Worm (Caenorhabditis elegans) whole organism, L2 larva: ENCODE measurements around the gene ZK1320.11.

Experiments used
- C34F6.9 ChIP-seq: fragments of 150-350 bp; optimal IDR thresholded peaks from 2 replicates; lab custom pipeline; 2014; ENCODE audit warnings: missing biosample characterization, missing genetic modification characterization
- F13H6.1 ChIP-seq: sonication (generic microtip); optimal IDR thresholded peaks from 2 replicates; lab custom pipeline; 2016; ENCODE audit warnings: missing genetic modification characterization, missing compliant biosample characterization
- R02D3.7 ChIP-seq: fragments of 150-350 bp; optimal IDR thresholded peaks from 2 replicates; lab custom pipeline; 2014; ENCODE audit warnings: missing biosample characterization, missing genetic modification characterization
- Y55F3AM.14 ChIP-seq: fragments of 200-800 bp; sonication (Bioruptor generic); optimal IDR thresholded peaks from 2 replicates; lab custom pipeline; 2018; ENCODE audit warnings: mild to moderate bottlenecking, missing genetic modification characterization, missing compliant biosample characterization
- ZK546.5 ChIP-seq: sonication (generic microtip); optimal IDR thresholded peaks from 2 replicates; lab custom pipeline; 2017; ENCODE audit warnings: missing biosample characterization, missing genetic modification characterization
- alr-1 ChIP-seq: fragments of 150-350 bp; optimal IDR thresholded peaks from 2 replicates; lab custom pipeline; 2014; ENCODE audit warnings: missing biosample characterization, missing genetic modification characterization
- aly-2 ChIP-seq: fragments of 150-350 bp; optimal IDR thresholded peaks from 2 replicates; lab custom pipeline; 2014; ENCODE audit warnings: missing biosample characterization, missing genetic modification characterization
- ama-1 ChIP-seq: fragments of 150-350 bp; optimal IDR thresholded peaks from 2 replicates; lab custom pipeline; 2018; ENCODE audit warnings: inconsistent platforms
- blmp-1 ChIP-seq: sonication (generic microtip); optimal IDR thresholded peaks from 2 replicates; lab custom pipeline; 2017; ENCODE audit warnings: missing genetic modification characterization, mild to moderate bottlenecking, missing compliant biosample characterization, antibody characterized with exemption, moderate library complexity; ENCODE audit not compliant: insufficient read depth
- ceh-16 ChIP-seq: fragments of 150-350 bp; optimal IDR thresholded peaks from 2 replicates; lab custom pipeline; 2014; ENCODE audit warnings: missing biosample characterization, missing genetic modification characterization
- ceh-82 ChIP-seq: fragments of 150-350 bp; optimal IDR thresholded peaks from 2 replicates; lab custom pipeline; 2014; ENCODE audit warnings: missing biosample characterization, missing genetic modification characterization
- crh-2 ChIP-seq: sonication (generic microtip); optimal IDR thresholded peaks from 2 replicates; lab custom pipeline; 2017; ENCODE audit warnings: missing biosample characterization, missing genetic modification characterization
- dmd-4 ChIP-seq: sonication (generic microtip); optimal IDR thresholded peaks from 2 replicates; lab custom pipeline; 2017; ENCODE audit warnings: missing biosample characterization, missing genetic modification characterization
- egl-27 ChIP-seq: sonication (generic microtip); optimal IDR thresholded peaks from 3 replicates; lab custom pipeline; 2017; ENCODE audit warnings: missing biosample characterization, missing genetic modification reagents, missing genetic modification characterization
- elt-1 ChIP-seq: fragments of 150-350 bp; optimal IDR thresholded peaks from 2 replicates; lab custom pipeline; 2014; ENCODE audit warnings: missing biosample characterization, missing genetic modification characterization
- elt-3 ChIP-seq: sonication (generic microtip); optimal IDR thresholded peaks from 2 replicates; lab custom pipeline; 2017; ENCODE audit warnings: missing biosample characterization, missing genetic modification characterization
- fos-1 ChIP-seq: fragments of 150-350 bp; optimal IDR thresholded peaks from 2 replicates; lab custom pipeline; 2014; ENCODE audit warnings: missing biosample characterization, missing genetic modification characterization
- gmeb-1 ChIP-seq: fragments of 150-350 bp; optimal IDR thresholded peaks from 2 replicates; lab custom pipeline; 2014; ENCODE audit warnings: missing biosample characterization, missing genetic modification characterization
- lin-11 ChIP-seq: fragments of 150-350 bp; sonication (generic microtip); optimal IDR thresholded peaks from 2 replicates; lab custom pipeline; 2014; ENCODE audit warnings: missing biosample characterization, missing genetic modification characterization, inconsistent platforms, mixed read lengths
- lin-13 ChIP-seq: fragments of 150-350 bp; optimal IDR thresholded peaks from 2 replicates; lab custom pipeline; 2014; ENCODE audit warnings: missing biosample characterization, missing genetic modification reagents, missing genetic modification characterization
- lin-39 ChIP-seq: fragments of 150-350 bp; optimal IDR thresholded peaks from 2 replicates; lab custom pipeline; 2014; ENCODE audit warnings: missing biosample characterization, missing genetic modification reagents, missing genetic modification characterization
- lsy-2 ChIP-seq, 2 experiments: fragments of 150-350 bp in 1 of 2; sonication (generic microtip) in 1 of 2; optimal IDR thresholded peaks; 2 replicates each; lab custom pipeline; 2014 to 2017; ENCODE audit warnings: missing biosample characterization in 2 of 2, missing genetic modification characterization in 2 of 2
- mab-5 ChIP-seq: fragments of 150-350 bp; optimal IDR thresholded peaks from 2 replicates; lab custom pipeline; 2014; ENCODE audit warnings: missing biosample characterization, missing genetic modification characterization
- mbf-1 ChIP-seq: sonication (generic microtip); optimal IDR thresholded peaks from 2 replicates; lab custom pipeline; 2017; ENCODE audit warnings: missing biosample characterization, missing genetic modification characterization
- mdl-1 ChIP-seq, 2 experiments: fragments of 150-350 bp in 1 of 2; sonication (generic microtip) in 1 of 2; optimal IDR thresholded peaks; 2 replicates each; lab custom pipeline; 2017; ENCODE audit warnings: missing biosample characterization in 2 of 2, missing genetic modification characterization in 2 of 2
- nhr-10 ChIP-seq: sonication (generic microtip); optimal IDR thresholded peaks from 2 replicates; lab custom pipeline; 2017; ENCODE audit warnings: missing biosample characterization, missing genetic modification characterization
- nhr-11 ChIP-seq: fragments of 150-350 bp; optimal IDR thresholded peaks from 2 replicates; lab custom pipeline; 2014; ENCODE audit warnings: missing biosample characterization, missing genetic modification characterization
- nhr-12 ChIP-seq: fragments of 150-350 bp; optimal IDR thresholded peaks from 2 replicates; lab custom pipeline; 2014; ENCODE audit warnings: missing biosample characterization, missing genetic modification characterization
- nhr-129 ChIP-seq: fragments of 150-350 bp; optimal IDR thresholded peaks from 2 replicates; lab custom pipeline; 2014; ENCODE audit warnings: missing biosample characterization, missing genetic modification characterization
- nhr-21 ChIP-seq: fragments of 150-350 bp; optimal IDR thresholded peaks from 2 replicates; lab custom pipeline; 2014; ENCODE audit warnings: missing biosample characterization, missing genetic modification characterization
- nhr-23 ChIP-seq: fragments of 150-350 bp; optimal IDR thresholded peaks from 2 replicates; lab custom pipeline; 2014; ENCODE audit warnings: missing biosample characterization, missing genetic modification reagents, missing genetic modification characterization
- nhr-237 ChIP-seq: fragments of 150-350 bp; optimal IDR thresholded peaks from 2 replicates; lab custom pipeline; 2014; ENCODE audit warnings: missing biosample characterization, missing genetic modification characterization
- nhr-25 ChIP-seq: fragments of 150-350 bp; sonication (generic microtip); optimal IDR thresholded peaks from 3 replicates; lab custom pipeline; 2014; ENCODE audit warnings: missing biosample characterization, missing genetic modification characterization
- nhr-6 ChIP-seq: fragments of 150-350 bp; optimal IDR thresholded peaks from 2 replicates; lab custom pipeline; 2014; ENCODE audit warnings: missing biosample characterization, missing genetic modification characterization
- nhr-77 ChIP-seq: fragments of 150-350 bp; optimal IDR thresholded peaks from 2 replicates; lab custom pipeline; 2014; ENCODE audit warnings: missing biosample characterization, missing genetic modification characterization
- peb-1 ChIP-seq: fragments of 150-350 bp; optimal IDR thresholded peaks from 2 replicates; lab custom pipeline; 2014; ENCODE audit warnings: missing biosample characterization, missing genetic modification characterization
- sem-4 ChIP-seq: fragments of 150-350 bp; optimal IDR thresholded peaks from 2 replicates; lab custom pipeline; 2014; ENCODE audit warnings: missing biosample characterization, missing genetic modification reagents, missing genetic modification characterization
- skn-1 ChIP-seq: sonication (generic microtip); optimal IDR thresholded peaks from 2 replicates; lab custom pipeline; 2017; ENCODE audit warnings: missing biosample characterization, missing genetic modification characterization
- sma-3 ChIP-seq: sonication (generic microtip); optimal IDR thresholded peaks from 2 replicates; lab custom pipeline; 2016; ENCODE audit warnings: missing genetic modification reagents, missing genetic modification characterization, missing compliant biosample characterization
- sma-9 ChIP-seq, 2 experiments: fragments of 150-350 bp in 1 of 2; sonication (generic microtip) in 1 of 2; optimal IDR thresholded peaks; 2 replicates each; lab custom pipeline; 2014 to 2016; ENCODE audit warnings: missing genetic modification characterization in 2 of 2, mild to moderate bottlenecking in 1 of 2, missing biosample characterization in 1 of 2, missing compliant biosample characterization in 1 of 2, missing genetic modification reagents in 1 of 2, moderate library complexity in 1 of 2
- snpc-4 ChIP-seq: fragments of 150-350 bp; optimal IDR thresholded peaks from 2 replicates; lab custom pipeline; 2014; ENCODE audit warnings: missing biosample characterization, missing genetic modification characterization
- unc-39 ChIP-seq: fragments of 150-350 bp; optimal IDR thresholded peaks from 2 replicates; lab custom pipeline; 2014; ENCODE audit warnings: missing biosample characterization, missing genetic modification characterization
- unc-55 ChIP-seq: fragments of 150-350 bp; sonication (generic microtip); optimal IDR thresholded peaks from 3 replicates; lab custom pipeline; 2014; ENCODE audit warnings: missing biosample characterization, missing genetic modification reagents, missing genetic modification characterization
- unc-62 ChIP-seq: fragments of 150-350 bp; optimal IDR thresholded peaks from 2 replicates; lab custom pipeline; 2014; ENCODE audit warnings: missing biosample characterization, missing genetic modification reagents, missing genetic modification characterization
- zag-1 ChIP-seq: fragments of 150-350 bp; optimal IDR thresholded peaks from 2 replicates; lab custom pipeline; 2014; ENCODE audit warnings: missing biosample characterization, missing genetic modification characterization
- ztf-1 ChIP-seq: fragments of 200-800 bp; sonication (Bioruptor generic); conservative IDR thresholded peaks from 2 replicates; pipeline ENCODE4 v1.3.6; 2022; ENCODE audit warnings: missing genetic modification characterization, missing compliant biosample characterization
- ztf-11 ChIP-seq: sonication (generic microtip); optimal IDR thresholded peaks from 2 replicates; lab custom pipeline; 2017; ENCODE audit warnings: missing biosample characterization, missing genetic modification characterization
- ztf-4 ChIP-seq: fragments of 150-350 bp; optimal IDR thresholded peaks from 2 replicates; lab custom pipeline; 2014; ENCODE audit warnings: missing biosample characterization, missing genetic modification characterization

The ZK1320.11 gene

ce11 chrII:9646122-9646555 lies 21.3 kb upstream of the ZK1320.11 start:
- TF ChIP-seq nhr-6 (tag; lab: Kevin White, UChicago): peak; percentile 12
- no peak for TF ChIP-seq dmd-4 (tag; lab: Kevin White, UChicago)
- peak; percentile 78 for TF ChIP-seq blmp-1 (tag; lab: Kevin White, UChicago)
- no peak for TF ChIP-seq elt-1 (tag; lab: Kevin White, UChicago)
- peak; percentile 94 for TF ChIP-seq nhr-129 (tag; lab: Kevin White, UChicago)
- TF ChIP-seq unc-62 (GFP tag; lab: Kevin White, UChicago): no peak
- peak in 1 of 2 experiments; percentile 39 for TF ChIP-seq mdl-1 (tag; optimal IDR thresholded peaks at IDR 0.05; lab: Kevin White, UChicago)
- no peak for TF ChIP-seq zag-1
- peak; percentile 32 to 74 for TF ChIP-seq lsy-2 (tag; optimal IDR thresholded peaks at IDR 0.05; lab: Kevin White, UChicago)
- TF ChIP-seq ama-1: peak; percentile 76
- no peak for TF ChIP-seq aly-2 (tag; lab: Kevin White, UChicago)
- peak; percentile 80 for TF ChIP-seq egl-27 (tag; lab: Kevin White, UChicago)
- TF ChIP-seq ztf-11 (tag; lab: Kevin White, UChicago): no peak
- TF ChIP-seq ceh-16 (tag; lab: Kevin White, UChicago): peak; percentile 35
- no peak for TF ChIP-seq alr-1
- peak; percentile 79 for TF ChIP-seq crh-2
- TF ChIP-seq gmeb-1 (tag; lab: Kevin White, UChicago): peak; percentile 16
- no peak for TF ChIP-seq nhr-12
- TF ChIP-seq ztf-4 (tag; lab: Kevin White, UChicago): peak; percentile 72
- TF ChIP-seq unc-39 (tag; lab: Kevin White, UChicago): no peak
- no peak for TF ChIP-seq snpc-4
- TF ChIP-seq ceh-82 (tag; lab: Kevin White, UChicago): peak; percentile 42
- TF ChIP-seq lin-13 (GFP tag; lab: Kevin White, UChicago): peak; percentile 45
- TF ChIP-seq unc-55 (GFP tag; lab: Kevin White, UChicago): peak; percentile 88
- TF ChIP-seq nhr-10 (tag; lab: Kevin White, UChicago): no peak
- TF ChIP-seq F13H6.1 (tag; lab: Kevin White, UChicago): peak; percentile 81
- peak; percentile 51 for TF ChIP-seq sma-3 (GFP tag; lab: Kevin White, UChicago)
- TF ChIP-seq nhr-77: no peak
- TF ChIP-seq lin-39 (tag; lab: Kevin White, UChicago): no peak
- no peak for TF ChIP-seq peb-1 (tag; lab: Kevin White, UChicago)
- TF ChIP-seq nhr-11 (tag; lab: Kevin White, UChicago): no peak
- no peak for TF ChIP-seq skn-1 (tag; lab: Kevin White, UChicago)
- TF ChIP-seq fos-1 (tag; lab: Kevin White, UChicago): peak; percentile 95
- no peak for TF ChIP-seq nhr-237 (tag; lab: Kevin White, UChicago)
- TF ChIP-seq Y55F3AM.14 (GFP tag; lab: Kevin White, UChicago): peak; percentile 75
- TF ChIP-seq mbf-1: no peak
- TF ChIP-seq C34F6.9 (tag; lab: Kevin White, UChicago): peak; percentile 86
- TF ChIP-seq nhr-25: peak; percentile 85
- no peak for TF ChIP-seq nhr-23 (tag; lab: Kevin White, UChicago)
- TF ChIP-seq ZK546.5 (tag; lab: Kevin White, UChicago): no peak
- peak; percentile 35 for TF ChIP-seq lin-11 (tag; lab: Kevin White, UChicago)
- peak; percentile 76 for TF ChIP-seq sma-9 (GFP tag; optimal IDR thresholded peaks at IDR 0.05; lab: Kevin White, UChicago)
- TF ChIP-seq sma-9 (tag; optimal IDR thresholded peaks at IDR 0.05; lab: Kevin White, UChicago): no peak
- peak; percentile 73 for TF ChIP-seq sem-4 (tag; lab: Kevin White, UChicago)
- TF ChIP-seq nhr-21 (tag; lab: Kevin White, UChicago): peak; percentile 53
- TF ChIP-seq ztf-1 (GFP tag; lab: Robert Waterston, UW): no peak
- TF ChIP-seq R02D3.7 (tag; lab: Kevin White, UChicago): no peak
- TF ChIP-seq elt-3 (tag; lab: Kevin White, UChicago): no peak
- TF ChIP-seq mab-5 (tag; lab: Kevin White, UChicago): peak; percentile 55
